Worm (Caenorhabditis elegans) whole organism, midembryonic: Measurements from ENCODE around the gene C28D4.4.

Experiments used
- T22C8.4 ChIP-seq: fragments of 200-800 bp; sonication (Bioruptor generic); IDR thresholded peaks from 2 replicates; pipeline ENCODE4 v1.3.6; 2022; ENCODE audit warnings: missing genetic modification characterization, missing compliant biosample characterization
- flt-1 ChIP-seq: fragments of 200-800 bp; sonication (Bioruptor generic); IDR thresholded peaks from 2 replicates; pipeline ENCODE4 v1.3.6; 2022; ENCODE audit warnings: missing genetic modification characterization, missing compliant biosample characterization
- klf-2 ChIP-seq: fragments of 200-800 bp; sonication (Bioruptor generic); conservative IDR thresholded peaks from 2 replicates; pipeline ENCODE4 v1.3.6; 2022; ENCODE audit warnings: missing genetic modification reagents, missing genetic modification characterization, missing compliant biosample characterization
- med-1 ChIP-seq: sonication (generic microtip); optimal IDR thresholded peaks from 2 replicates; lab custom pipeline; 2017; ENCODE audit warnings: missing genetic modification characterization, mild to moderate bottlenecking, missing compliant biosample characterization, antibody characterized with exemption, missing genetic modification reagents; ENCODE audit not compliant: insufficient read depth
- ref-1 ChIP-seq: fragments of 200-800 bp; sonication (Bioruptor generic); conservative IDR thresholded peaks from 2 replicates; pipeline ENCODE4 v1.3.6; 2022; ENCODE audit warnings: missing genetic modification reagents, missing genetic modification characterization, missing compliant biosample characterization
- tab-1 ChIP-seq: fragments of 200-800 bp; sonication (Bioruptor generic); IDR thresholded peaks from 2 replicates; pipeline ENCODE4 v1.3.6; 2022; ENCODE audit warnings: missing genetic modification characterization, missing compliant biosample characterization
- ztf-23 ChIP-seq: fragments of 200-800 bp; sonication (Bioruptor generic); IDR thresholded peaks from 2 replicates; pipeline ENCODE4 v1.3.6; 2022; ENCODE audit warnings: missing genetic modification reagents, missing genetic modification characterization, missing compliant biosample characterization
- ztf-29 ChIP-seq: fragments of 200-800 bp; sonication (Bioruptor generic); IDR thresholded peaks from 2 replicates; pipeline ENCODE4 v1.3.6; 2022; ENCODE audit warnings: missing genetic modification reagents, missing genetic modification characterization, missing compliant biosample characterization

- TF ChIP-seq T22C8.4: no peak
- no peak for TF ChIP-seq klf-2 (GFP tag; lab: Robert Waterston, UW)
- no peak for TF ChIP-seq tab-1 (GFP tag; lab: Robert Waterston, UW)
- TF ChIP-seq flt-1 (GFP tag; lab: Robert Waterston, UW): no peak
- TF ChIP-seq ztf-29 (GFP tag; lab: Robert Waterston, UW): no peak
- no peak for TF ChIP-seq med-1 (GFP tag; lab: Kevin White, UChicago)
- no peak for TF ChIP-seq ztf-23 (GFP tag; lab: Robert Waterston, UW)
- no peak for TF ChIP-seq ref-1 (GFP tag; lab: Robert Waterston, UW)
Measured at ce11 chrIV:9723185-9723584, 21.6 kb downstream of the C28D4.4 start.
